Worm (Caenorhabditis elegans): ENCODE results near the gene mrpl-20.
A peak's percentile ranks its signal among the peaks of the same experiment; 100 is the strongest.

Gene mrpl-20

DNA sequence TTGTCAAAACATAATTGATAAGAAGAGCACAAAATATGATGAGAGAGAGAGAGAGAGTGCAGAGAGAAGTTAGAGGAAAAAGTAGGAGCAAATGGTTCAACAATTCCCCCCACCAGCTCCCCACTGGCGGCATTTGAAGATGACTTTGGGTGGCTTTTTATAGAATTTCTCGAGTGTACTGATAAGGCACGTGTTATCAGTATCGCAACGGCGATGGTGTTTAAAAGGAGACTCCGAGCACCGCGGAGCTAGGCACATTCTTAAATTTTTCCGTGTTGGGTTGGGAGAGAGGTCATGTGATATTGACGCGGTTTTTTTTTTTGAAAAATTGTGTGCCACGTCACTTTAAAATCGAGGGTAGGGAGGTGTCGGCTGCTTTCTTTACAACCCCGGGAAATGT, 39.5 kb upstream of the mrpl-20 start (continued):
- peak; percentile 7 for TF ChIP-seq F23B12.7 (tag; optimal IDR thresholded peaks at IDR 0.05; ENCODE audit: insufficient read depth)
- TF ChIP-seq chd-7 (tag; optimal IDR thresholded peaks at IDR 0.05): no peak
- no peak for TF ChIP-seq C17E4.6 (GFP tag; IDR thresholded peaks at IDR 0.05)
- no peak for TF ChIP-seq egl-44 (GFP tag; IDR thresholded peaks at IDR 0.05)
- no peak for TF ChIP-seq unc-62 (GFP tag; optimal IDR thresholded peaks at IDR 0.05)
- no peak for TF ChIP-seq tlf-1 (GFP tag; optimal IDR thresholded peaks at IDR 0.05)
- no peak for TF ChIP-seq F57A8.1 (GFP tag; optimal IDR thresholded peaks at IDR 0.05)
- TF ChIP-seq zfh-2 (GFP tag; conservative IDR thresholded peaks at IDR 0.05): no peak
- peak; percentile 99 for TF ChIP-seq ztf-22 (GFP tag; optimal IDR thresholded peaks at IDR 0.05)
- TF ChIP-seq dox-1 (GFP tag; IDR thresholded peaks at IDR 0.05): no peak
- peak; percentile 37 for TF ChIP-seq lin-40 (tag; optimal IDR thresholded peaks at IDR 0.05)
- TF ChIP-seq nhr-80 (tag; optimal IDR thresholded peaks at IDR 0.05): peak; percentile 92

DNA sequence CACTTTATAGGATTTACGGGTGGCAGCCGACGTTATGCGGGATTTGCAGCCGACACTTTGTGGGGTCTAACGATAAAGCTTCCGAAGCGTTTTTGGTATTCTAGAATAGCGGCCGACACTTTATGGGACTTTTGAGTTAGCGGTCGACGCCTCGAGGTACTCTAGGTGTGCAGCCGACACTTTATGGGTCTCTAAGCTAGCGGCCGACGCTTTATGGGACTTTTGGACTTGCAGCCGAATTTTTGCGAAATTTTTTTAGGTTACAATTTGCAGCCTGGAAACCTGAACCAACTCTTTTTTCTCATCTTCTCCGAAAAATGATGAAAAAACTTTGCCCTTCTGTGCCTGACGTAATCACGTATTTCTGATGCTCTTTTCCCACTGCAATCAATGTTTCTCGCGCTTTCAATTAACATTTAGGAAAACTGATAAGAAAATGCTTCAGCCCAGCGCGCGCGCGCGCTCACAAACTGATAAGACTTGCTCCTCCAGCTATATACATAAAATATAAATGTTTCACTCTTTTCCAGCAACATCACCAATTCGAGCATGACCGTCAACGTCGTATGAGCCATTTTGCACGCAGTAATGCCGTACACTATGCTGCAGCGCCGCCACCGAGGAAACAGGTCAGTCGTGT, 38.8 kb upstream of the mrpl-20 start:
- TF ChIP-seq F33H1.4 (GFP tag; IDR thresholded peaks at IDR 0.05) (no peak), ztf-22 (GFP tag; optimal IDR thresholded peaks at IDR 0.05) (peak; percentile 97), cebp-1 (GFP tag; IDR thresholded peaks at IDR 0.05) (no peak), cebp-1 (tag; optimal IDR thresholded peaks at IDR 0.05) (peak; percentile 20), tbp1 (GFP tag; optimal IDR thresholded peaks at IDR 0.05) (peak; percentile 10), hlh-12 (tag; optimal IDR thresholded peaks at IDR 0.05) (no peak), aptf-2 (GFP tag; conservative IDR thresholded peaks at IDR 0.05) (no peak), nhr-80 (tag; optimal IDR thresholded peaks at IDR 0.05) (peak; percentile 90), snpc-4 (GFP tag; optimal IDR thresholded peaks at IDR 0.05) (no peak), snpc-4 (tag; optimal IDR thresholded peaks at IDR 0.05) (peak in 1 of 4 experiments; percentile 31), nhr-120 (GFP tag; IDR thresholded peaks at IDR 0.05) (0 out of 2 replicates have a peak, but pooled peaks have one; percentile 23)

DNA sequence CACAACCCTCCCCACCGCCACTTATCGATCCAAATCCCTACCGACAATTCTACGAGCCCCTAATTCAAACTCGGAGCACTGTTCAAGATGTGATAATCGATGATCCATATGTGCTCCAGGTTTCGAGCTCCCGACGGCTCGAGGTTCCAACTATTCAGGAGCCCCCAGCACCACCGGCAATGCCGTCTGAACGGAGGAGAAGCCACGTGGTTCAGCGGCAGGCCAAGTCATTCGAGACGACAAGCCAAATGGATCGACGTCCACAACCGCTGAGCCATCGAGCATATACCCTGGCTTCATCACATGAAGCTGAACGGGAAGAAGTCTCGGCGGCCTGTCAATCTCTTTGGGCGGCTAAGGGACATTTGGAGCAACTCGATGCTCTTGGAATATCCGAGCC, 37.5 kb upstream of the mrpl-20 start:
- TF ChIP-seq ceh-100 (GFP tag; IDR thresholded peaks at IDR 0.05): no peak
- TF ChIP-seq C17E4.6 (GFP tag; IDR thresholded peaks at IDR 0.05): no peak
- no peak for TF ChIP-seq somi-1 (GFP tag; optimal IDR thresholded peaks at IDR 0.05)
- TF ChIP-seq mes-4 (tag; optimal IDR thresholded peaks at IDR 0.05): no peak
- TF ChIP-seq zfh-2 (GFP tag; conservative IDR thresholded peaks at IDR 0.05): peak; percentile 74; the same call in 1 of the 2 replicates

DNA sequence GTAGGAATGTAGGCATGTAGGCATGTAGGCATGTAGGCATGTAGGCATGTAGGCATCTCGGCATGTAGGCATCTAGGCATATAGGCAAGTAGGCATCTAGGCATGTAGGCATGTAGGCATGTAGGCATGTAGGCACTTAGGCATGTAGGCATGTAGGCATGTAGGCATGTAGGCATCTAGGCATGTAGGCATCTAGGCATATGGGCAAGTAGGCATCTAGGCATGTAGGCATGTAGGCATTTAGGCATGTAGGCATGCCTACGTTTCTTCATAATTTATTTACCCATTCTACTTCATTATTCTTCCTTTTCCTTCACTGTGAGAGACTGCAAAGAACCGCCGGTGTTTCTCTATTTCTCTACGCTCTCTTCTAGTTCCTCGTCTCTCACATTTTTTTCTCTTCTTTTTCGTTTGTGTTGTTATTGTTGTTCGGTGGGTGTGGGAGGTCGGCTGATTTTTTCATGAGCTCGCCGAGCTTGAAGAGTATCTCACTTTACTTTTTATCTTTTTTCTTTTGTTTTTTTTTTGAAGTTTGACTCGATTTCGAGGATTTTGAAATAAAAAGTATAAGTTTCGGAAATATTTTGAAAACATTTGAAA, 33.6 kb upstream of the mrpl-20 start:
- TF ChIP-seq hmg-1.2 (GFP tag; IDR thresholded peaks at IDR 0.05) (peak; percentile 37; the same call in 1 of the 2 replicates), hsf-1 (GFP tag; IDR thresholded peaks at IDR 0.05) (no peak), madf-8 (GFP tag; conservative IDR thresholded peaks at IDR 0.05) (no peak), madf-3 (GFP tag; IDR thresholded peaks at IDR 0.05) (no peak), dox-1 (GFP tag; IDR thresholded peaks at IDR 0.05) (0 out of 2 replicates have a peak, but pooled peaks have one; percentile 11), aptf-3 (GFP tag; IDR thresholded peaks at IDR 0.05) (no peak), egl-18 (GFP tag; IDR thresholded peaks at IDR 0.05) (0 out of 2 replicates have a peak, but pooled peaks have one; percentile 41), K11D2.4 (GFP tag; IDR thresholded peaks at IDR 0.05) (0 out of 2 replicates have a peak, but pooled peaks have one; percentile 34), B0336.3 (GFP tag; IDR thresholded peaks at IDR 0.05) (no peak), lsy-27 (tag; optimal IDR thresholded peaks at IDR 0.05; ENCODE audit: borderline replicate concordance, insufficient read depth) (no peak), ztf-22 (GFP tag; optimal IDR thresholded peaks at IDR 0.05) (peak; percentile 55), ccch-3 (GFP tag; optimal IDR thresholded peaks at IDR 0.05) (no peak)

All from whole organism, young adult.